Fruit fly (Drosophila melanogaster) whole organism, embryonic: Measurements from ENCODE around the gene Obp99a.

Experiments
- BtbVII ChIP-seq: fragments of 200-800 bp; sonication (Bioruptor generic); optimal IDR thresholded peaks from 3 replicates; lab custom pipeline; 2017; ENCODE audit warnings: missing biosample characterization, mild to moderate bottlenecking, missing genetic modification characterization
- CG10979 ChIP-seq: fragments of 200-800 bp; sonication (Bioruptor generic); optimal IDR thresholded peaks from 2 replicates; lab custom pipeline; 2018; ENCODE audit warnings: missing biosample characterization, mild to moderate bottlenecking, missing genetic modification characterization, moderate library complexity
- CG11504 ChIP-seq: fragments of 200-800 bp; sonication (Bioruptor generic); optimal IDR thresholded peaks from 3 replicates; lab custom pipeline; 2019; ENCODE audit warnings: missing biosample characterization, mild to moderate bottlenecking, missing genetic modification characterization, moderate library complexity
- CG12071 ChIP-seq: fragments of 200-800 bp; sonication (Bioruptor generic); optimal IDR thresholded peaks from 3 replicates; lab custom pipeline; 2018; ENCODE audit warnings: missing biosample characterization, mild to moderate bottlenecking, missing genetic modification characterization
- CG12155 ChIP-seq: fragments of 200-800 bp; sonication (Bioruptor generic); optimal IDR thresholded peaks from 3 replicates; lab custom pipeline; 2016; ENCODE audit warnings: missing biosample characterization, missing genetic modification characterization
- CG13123 ChIP-seq: fragments of 200-800 bp; sonication (Bioruptor generic); optimal IDR thresholded peaks from 2 replicates; lab custom pipeline; 2016; ENCODE audit warnings: missing biosample characterization, missing genetic modification characterization
- CG1529 ChIP-seq: fragments of 200-800 bp; sonication (Bioruptor generic); optimal IDR thresholded peaks from 3 replicates; lab custom pipeline; 2018; ENCODE audit warnings: missing biosample characterization, missing genetic modification characterization
- CG1602 ChIP-seq: fragments of 200-800 bp; sonication (Bioruptor generic); optimal IDR thresholded peaks from 3 replicates; lab custom pipeline; 2016; ENCODE audit warnings: missing biosample characterization, missing genetic modification characterization
- CG18262 ChIP-seq: fragments of 200-800 bp; optimal IDR thresholded peaks from 3 replicates; lab custom pipeline; 2019; ENCODE audit warnings: missing biosample characterization, mild to moderate bottlenecking, missing genetic modification characterization, moderate library complexity
- CG2202 ChIP-seq: fragments of 200-800 bp; sonication (Bioruptor generic); optimal IDR thresholded peaks from 2 replicates; lab custom pipeline; 2018; ENCODE audit warnings: missing biosample characterization, mild to moderate bottlenecking, missing genetic modification characterization
- CG30431 ChIP-seq: fragments of 200-800 bp; sonication (Bioruptor generic); optimal IDR thresholded peaks from 2 replicates; lab custom pipeline; 2017; ENCODE audit warnings: missing biosample characterization, missing genetic modification characterization
- CG31365 ChIP-seq: fragments of 200-800 bp; sonication (Bioruptor generic); optimal IDR thresholded peaks from 2 replicates; lab custom pipeline; 2018; ENCODE audit warnings: missing biosample characterization, mild to moderate bottlenecking, missing genetic modification characterization
- CG3281 ChIP-seq: fragments of 200-800 bp; sonication (Bioruptor generic); optimal IDR thresholded peaks from 3 replicates; lab custom pipeline; 2017; ENCODE audit warnings: missing biosample characterization, mild to moderate bottlenecking, missing genetic modification characterization
- CG5245 ChIP-seq: fragments of 200-800 bp; sonication (Bioruptor generic); optimal IDR thresholded peaks from 3 replicates; lab custom pipeline; 2016; ENCODE audit warnings: missing biosample characterization, missing genetic modification characterization
- CG7372 ChIP-seq: fragments of 200-800 bp; sonication (Bioruptor generic); IDR thresholded peaks from 2 replicates; pipeline ENCODE4 v1.3.6; 2022; ENCODE audit warnings: missing biosample characterization, missing genetic modification characterization
- CG8089 ChIP-seq: fragments of 200-800 bp; sonication (Bioruptor generic); optimal IDR thresholded peaks from 3 replicates; lab custom pipeline; 2016; ENCODE audit warnings: missing biosample characterization, missing genetic modification characterization
- CG9609 ChIP-seq: fragments of 200-800 bp; sonication (Bioruptor generic); optimal IDR thresholded peaks from 3 replicates; lab custom pipeline; 2016; ENCODE audit warnings: missing biosample characterization, missing genetic modification characterization
- CG9932 ChIP-seq: fragments of 200-800 bp; sonication (Bioruptor generic); IDR thresholded peaks from 2 replicates; pipeline ENCODE4 v1.3.6; 2022; ENCODE audit warnings: missing biosample characterization, missing genetic modification characterization
- Camta ChIP-seq: fragments of 200-800 bp; sonication (Bioruptor generic); optimal IDR thresholded peaks from 2 replicates; lab custom pipeline; 2016; ENCODE audit warnings: missing biosample characterization, missing genetic modification characterization
- Dref ChIP-seq: fragments of 200-800 bp; sonication (Bioruptor generic); IDR thresholded peaks from 2 replicates; pipeline ENCODE4 v1.3.6; 2022; ENCODE audit warnings: missing biosample characterization, missing genetic modification characterization
- Elba2 ChIP-seq: fragments of 200-800 bp; sonication (Bioruptor generic); optimal IDR thresholded peaks from 3 replicates; lab custom pipeline; 2016; ENCODE audit warnings: missing biosample characterization, missing genetic modification characterization
- GATAe ChIP-seq: fragments of 200-800 bp; sonication (Bioruptor generic); conservative IDR thresholded peaks from 2 replicates; pipeline ENCODE4 v1.3.6; 2022; ENCODE audit warnings: missing biosample characterization, missing genetic modification characterization
- H15 ChIP-seq: fragments of 200-800 bp; sonication (Bioruptor generic); IDR thresholded peaks from 3 replicates; pipeline ENCODE4 v1.3.6; 2022; ENCODE audit warnings: missing biosample characterization, missing genetic modification characterization
- Hr39 ChIP-seq: fragments of >200 bp; optimal IDR thresholded peaks from 2 replicates; lab custom pipeline; 2017
- Hsf ChIP-seq: fragments of 200-800 bp; sonication (Bioruptor generic); optimal IDR thresholded peaks from 3 replicates; lab custom pipeline; 2016; ENCODE audit warnings: missing biosample characterization, missing genetic modification characterization
- Lhr ChIP-seq: fragments of 200-800 bp; sonication (Bioruptor generic); optimal IDR thresholded peaks from 3 replicates; lab custom pipeline; 2017; ENCODE audit warnings: mild to moderate bottlenecking, missing biosample characterization, missing genetic modification reagents, missing genetic modification characterization
- MTF-1 ChIP-seq: fragments of 200-800 bp; sonication (Bioruptor generic); optimal IDR thresholded peaks from 2 replicates; lab custom pipeline; 2018; ENCODE audit warnings: missing biosample characterization, mild to moderate bottlenecking, missing genetic modification characterization, borderline replicate concordance
- Mad ChIP-seq: fragments of 200-800 bp; sonication (Bioruptor generic); optimal IDR thresholded peaks from 2 replicates; lab custom pipeline; 2016; ENCODE audit warnings: missing biosample characterization, missing genetic modification characterization
- Nf-YA ChIP-seq: fragments of 200-800 bp; sonication (Bioruptor generic); IDR thresholded peaks from 2 replicates; pipeline ENCODE4 v1.3.6; 2022; ENCODE audit warnings: missing biosample characterization, missing genetic modification characterization
- Pdp1 ChIP-seq, 2 experiments: fragments of 200-800 bp; sonication (Bioruptor generic); optimal IDR thresholded peaks; 3 replicates each; lab custom pipeline; 2016; ENCODE audit warnings: missing biosample characterization in 2 of 2, missing genetic modification characterization in 2 of 2, mild to moderate bottlenecking in 1 of 2, moderate library complexity in 1 of 2
- Trl ChIP-seq, 3 experiments: fragments of >200 bp in 2 of 3; fragments of 200-800 bp in 1 of 3; sonication (Bioruptor generic) in 1 of 3; optimal IDR thresholded peaks; 2 replicates in 1 of 3; 3 replicates in 2 of 3; lab custom pipeline; 2016 to 2017; ENCODE audit warnings: missing biosample characterization in 1 of 3, missing genetic modification characterization in 1 of 3
- YL-1 ChIP-seq: fragments of 200-800 bp; sonication (Bioruptor generic); optimal IDR thresholded peaks from 3 replicates; lab custom pipeline; 2017; ENCODE audit warnings: missing biosample characterization, mild to moderate bottlenecking, missing genetic modification characterization
- chm ChIP-seq: fragments of 200-800 bp; sonication (Bioruptor generic); IDR thresholded peaks from 2 replicates; pipeline ENCODE4 v1.3.6; 2022; ENCODE audit warnings: missing biosample characterization, missing genetic modification characterization
- danr ChIP-seq: fragments of 200-800 bp; sonication (Bioruptor generic); IDR thresholded peaks from 2 replicates; pipeline ENCODE4 v1.3.6; 2022; ENCODE audit warnings: missing biosample characterization, missing genetic modification characterization
- ewg ChIP-seq: fragments of 200-800 bp; sonication (Bioruptor generic); optimal IDR thresholded peaks from 3 replicates; lab custom pipeline; 2017; ENCODE audit warnings: mild to moderate bottlenecking, missing biosample characterization, missing genetic modification reagents, missing genetic modification characterization
- fd96Cb ChIP-seq: fragments of 200-800 bp; sonication (Bioruptor generic); optimal IDR thresholded peaks from 2 replicates; lab custom pipeline; 2018; ENCODE audit warnings: missing biosample characterization, mild to moderate bottlenecking, missing genetic modification characterization, moderate library complexity
- fu2 ChIP-seq: fragments of 200-800 bp; sonication (Bioruptor generic); optimal IDR thresholded peaks from 2 replicates; lab custom pipeline; 2016; ENCODE audit warnings: missing biosample characterization, missing genetic modification characterization
- ham ChIP-seq: fragments of 200-800 bp; sonication (Bioruptor generic); IDR thresholded peaks from 2 replicates; pipeline ENCODE4 v1.3.6; 2022; ENCODE audit warnings: missing biosample characterization, missing genetic modification characterization
- ind ChIP-seq: fragments of 200-800 bp; sonication (Bioruptor generic); optimal IDR thresholded peaks from 3 replicates; lab custom pipeline; 2016; ENCODE audit warnings: missing biosample characterization, missing genetic modification characterization
- lilli ChIP-seq: fragments of 200-800 bp; sonication (Bioruptor generic); optimal IDR thresholded peaks from 3 replicates; lab custom pipeline; 2016; ENCODE audit warnings: missing biosample characterization, missing genetic modification characterization
- nom ChIP-seq: fragments of 200-800 bp; sonication (Bioruptor generic); optimal IDR thresholded peaks from 2 replicates; lab custom pipeline; 2017; ENCODE audit warnings: missing biosample characterization, missing genetic modification characterization, mild to moderate bottlenecking, moderate library complexity, missing genetic modification reagents
- pb ChIP-seq: fragments of 200-800 bp; sonication (Bioruptor generic); optimal IDR thresholded peaks from 3 replicates; lab custom pipeline; 2016; ENCODE audit warnings: missing biosample characterization, missing genetic modification characterization
- psq ChIP-seq: fragments of 200-800 bp; sonication (Bioruptor generic); optimal IDR thresholded peaks from 2 replicates; lab custom pipeline; 2017; ENCODE audit warnings: missing biosample characterization, missing genetic modification characterization
- ranshi ChIP-seq: fragments of 200-800 bp; sonication (Bioruptor generic); IDR thresholded peaks from 2 replicates; pipeline ENCODE4 v1.3.6; 2022; ENCODE audit warnings: missing biosample characterization, missing genetic modification characterization
- run ChIP-seq: fragments of 200-800 bp; sonication (Bioruptor generic); optimal IDR thresholded peaks from 3 replicates; lab custom pipeline; 2018; ENCODE audit warnings: missing biosample characterization, mild to moderate bottlenecking, missing genetic modification characterization
- slbo ChIP-seq: fragments of 200-800 bp; sonication (Bioruptor generic); IDR thresholded peaks from 2 replicates; pipeline ENCODE4 v1.3.6; 2022; ENCODE audit warnings: missing biosample characterization, missing genetic modification characterization
- slp2 ChIP-seq: fragments of 200-800 bp; sonication (Bioruptor generic); optimal IDR thresholded peaks from 2 replicates; lab custom pipeline; 2016; ENCODE audit warnings: missing biosample characterization, missing genetic modification characterization
- tna ChIP-seq: fragments of 200-800 bp; sonication (Bioruptor generic); IDR thresholded peaks from 2 replicates; pipeline ENCODE4 v1.3.6; 2022; ENCODE audit warnings: missing biosample characterization, missing genetic modification characterization; ENCODE audit not compliant: partially characterized antibody
- ttk ChIP-seq: fragments of 200-800 bp; sonication (Bioruptor generic); IDR thresholded peaks from 2 replicates; pipeline ENCODE4 v2.1.2; 2022; ENCODE audit warnings: missing biosample characterization, missing genetic modification characterization
- vnd ChIP-seq: fragments of 200-800 bp; sonication (Bioruptor generic); IDR thresholded peaks from 3 replicates; pipeline ENCODE4 v1.3.6; 2022; ENCODE audit warnings: missing biosample characterization, missing genetic modification characterization; ENCODE audit not compliant: partially characterized antibody
- wor ChIP-seq: fragments of 200-800 bp; sonication (Bioruptor generic); IDR thresholded peaks from 2 replicates; pipeline ENCODE4 v1.3.6; 2022; ENCODE audit warnings: missing biosample characterization, missing genetic modification characterization

Obp99a gene

dm6 chr3R:29689833-29690538 lies 18.5 kb downstream of the Obp99a start (continued):
- TF ChIP-seq tna (GFP tag; lab: Robert Waterston, UW) (no peak), ind (GFP tag; lab: Kevin White, UChicago) (no peak), H15 (GFP tag; lab: Robert Waterston, UW) (no peak), fd96Cb (no peak), Lhr (no peak), slbo (no peak), CG10979 (peak; percentile 2), wor (GFP tag; lab: Robert Waterston, UW) (no peak), psq (GFP tag; lab: Kevin White, UChicago) (no peak), CG9932 (GFP tag; lab: Robert Waterston, UW) (0 out of 2 replicates have a peak, but pooled peaks have one; percentile 10), ttk (GFP tag; lab: Robert Waterston, UW) (peak; percentile 49; the same call in 1 of the 2 replicates), CG2202 (tag; lab: Kevin White, UChicago) (no peak), CG18262 (tag; lab: Kevin White, UChicago) (no peak), Dref (GFP tag; lab: Robert Waterston, UW) (no peak; the same call in 1 of the 2 replicates), MTF-1 (GFP tag; lab: Kevin White, UChicago) (no peak), Trl (optimal IDR thresholded peaks at IDR 0.05; lab: Kevin White, UChicago) (peak in 1 of 2 experiments; percentile 1), Trl (GFP tag; optimal IDR thresholded peaks at IDR 0.05; lab: Kevin White, UChicago) (no peak), run (tag; lab: Kevin White, UChicago) (no peak), Pdp1 (GFP tag; optimal IDR thresholded peaks at IDR 0.05; lab: Kevin White, UChicago) (no peak), fu2 (GFP tag; lab: Kevin White, UChicago) (no peak), ewg (GFP tag; lab: Kevin White, UChicago) (no peak), YL-1 (GFP tag; lab: Kevin White, UChicago) (no peak), CG9609 (GFP tag; lab: Kevin White, UChicago) (no peak), nom (GFP tag; lab: Kevin White, UChicago) (no peak), CG12071 (GFP tag; lab: Kevin White, UChicago) (no peak), CG31365 (tag; lab: Kevin White, UChicago) (no peak), CG12155 (GFP tag; lab: Kevin White, UChicago) (no peak), Elba2 (GFP tag; lab: Kevin White, UChicago) (no peak), slp2 (no peak), danr (GFP tag; lab: Robert Waterston, UW) (no peak), CG1529 (GFP tag; lab: Kevin White, UChicago) (no peak), CG7372 (GFP tag; lab: Robert Waterston, UW) (no peak), CG30431 (GFP tag; lab: Kevin White, UChicago) (no peak), GATAe (no peak), lilli (GFP tag; lab: Kevin White, UChicago) (no peak), CG13123 (GFP tag; lab: Kevin White, UChicago) (no peak), BtbVII (GFP tag; lab: Kevin White, UChicago) (no peak), Camta (GFP tag; lab: Kevin White, UChicago) (no peak), ranshi (GFP tag; lab: Robert Waterston, UW) (no peak), ham (no peak), CG3281 (GFP tag; lab: Kevin White, UChicago) (no peak), Nf-YA (no peak), Hsf (no peak), chm (GFP tag; lab: Robert Waterston, UW) (0 out of 2 replicates have a peak, but pooled peaks have one; percentile 19), vnd (GFP tag; lab: Robert Waterston, UW) (no peak), CG5245 (no peak), Mad (GFP tag; lab: Kevin White, UChicago) (no peak), Hr39 (lab: Kevin White, UChicago) (no peak), pb (GFP tag; lab: Kevin White, UChicago) (no peak), CG1602 (GFP tag; lab: Kevin White, UChicago) (no peak), CG8089 (GFP tag; lab: Kevin White, UChicago) (no peak), CG11504 (peak; percentile 16)
